Fruit fly (Drosophila melanogaster) whole organism, prepupa: ENCODE measurements around the gene mRpS11.

ENCODE experiments used
- Blimp-1 ChIP-seq: fragments of 200-800 bp; sonication (Bioruptor generic); optimal IDR thresholded peaks from 3 replicates; lab custom pipeline; 2017; ENCODE audit warnings: missing biosample characterization, missing genetic modification characterization, mild to moderate bottlenecking, moderate library complexity, missing genetic modification reagents
- CG10631 ChIP-seq: fragments of 200-800 bp; sonication (Bioruptor generic); optimal IDR thresholded peaks from 2 replicates; lab custom pipeline; 2016; ENCODE audit warnings: missing biosample characterization, missing genetic modification characterization
- CG10669 ChIP-seq: fragments of 200-800 bp; sonication (Bioruptor generic); optimal IDR thresholded peaks from 3 replicates; lab custom pipeline; 2018; ENCODE audit warnings: missing biosample characterization, mild to moderate bottlenecking, missing genetic modification characterization, moderate library complexity
- CG11762 ChIP-seq: fragments of 200-800 bp; sonication (Bioruptor generic); optimal IDR thresholded peaks from 3 replicates; lab custom pipeline; 2016; ENCODE audit warnings: missing biosample characterization, missing genetic modification characterization; ENCODE audit not compliant: insufficient read depth
- CG11902 ChIP-seq: fragments of 200-800 bp; sonication (Bioruptor generic); optimal IDR thresholded peaks from 3 replicates; lab custom pipeline; 2016; ENCODE audit warnings: missing biosample characterization, missing genetic modification characterization
- CG15336 ChIP-seq: fragments of 200-800 bp; sonication (Bioruptor generic); IDR thresholded peaks from 2 replicates; pipeline ENCODE4 v1.3.6; 2022; ENCODE audit warnings: missing biosample characterization, missing genetic modification characterization
- CG3032 ChIP-seq: fragments of 200-800 bp; optimal IDR thresholded peaks from 2 replicates; lab custom pipeline; 2019; ENCODE audit warnings: missing biosample characterization, mild to moderate bottlenecking, missing genetic modification characterization, moderate library complexity
- CG31627 ChIP-seq: fragments of 200-800 bp; sonication (Bioruptor generic); optimal IDR thresholded peaks from 3 replicates; lab custom pipeline; 2016; ENCODE audit warnings: missing biosample characterization, missing genetic modification characterization
- CG34406 ChIP-seq: fragments of 200-800 bp; sonication (Bioruptor generic); optimal IDR thresholded peaks from 3 replicates; lab custom pipeline; 2016; ENCODE audit warnings: missing biosample characterization, missing genetic modification characterization
- CG6163 ChIP-seq: fragments of 200-800 bp; sonication (Bioruptor generic); IDR thresholded peaks from 3 replicates; pipeline ENCODE4 v1.3.6; 2022; ENCODE audit warnings: missing biosample characterization, missing genetic modification characterization
- CG6276 ChIP-seq: fragments of 200-800 bp; sonication (Bioruptor generic); optimal IDR thresholded peaks from 2 replicates; lab custom pipeline; 2017; ENCODE audit warnings: missing biosample characterization, mild to moderate bottlenecking, missing genetic modification characterization
- CG6792 ChIP-seq: fragments of 200-800 bp; sonication (Bioruptor generic); optimal IDR thresholded peaks from 3 replicates; lab custom pipeline; 2016; ENCODE audit warnings: missing biosample characterization, missing genetic modification characterization
- CG6808 ChIP-seq: fragments of 200-800 bp; sonication (Bioruptor generic); optimal IDR thresholded peaks from 3 replicates; lab custom pipeline; 2017; ENCODE audit warnings: missing biosample characterization, missing genetic modification characterization, mild to moderate bottlenecking, moderate library complexity, missing genetic modification reagents
- CG6854 ChIP-seq: fragments of 200-800 bp; sonication (Bioruptor generic); optimal IDR thresholded peaks from 2 replicates; lab custom pipeline; 2017; ENCODE audit warnings: missing biosample characterization, mild to moderate bottlenecking, missing genetic modification characterization
- CG7368 ChIP-seq: fragments of 200-800 bp; sonication (Bioruptor generic); optimal IDR thresholded peaks from 3 replicates; lab custom pipeline; 2016; ENCODE audit warnings: missing biosample characterization, missing genetic modification characterization
- CG8119 ChIP-seq: fragments of 200-800 bp; sonication (Bioruptor generic); IDR thresholded peaks from 3 replicates; pipeline ENCODE4 v1.3.6; 2022; ENCODE audit warnings: missing biosample characterization, missing genetic modification characterization
- CG8319 ChIP-seq: fragments of 200-800 bp; sonication (Bioruptor generic); optimal IDR thresholded peaks from 3 replicates; lab custom pipeline; 2016; ENCODE audit warnings: missing biosample characterization, missing genetic modification characterization
- CG8632 ChIP-seq: fragments of 200-800 bp; sonication (Bioruptor generic); optimal IDR thresholded peaks from 3 replicates; lab custom pipeline; 2016; ENCODE audit warnings: missing biosample characterization, missing genetic modification characterization
- CG9139 ChIP-seq: fragments of 200-800 bp; sonication (Bioruptor generic); optimal IDR thresholded peaks from 3 replicates; lab custom pipeline; 2017; ENCODE audit warnings: missing biosample characterization, mild to moderate bottlenecking, missing genetic modification characterization
- Eip75B ChIP-seq: fragments of 200-800 bp; sonication (Bioruptor generic); optimal IDR thresholded peaks from 3 replicates; lab custom pipeline; 2016; ENCODE audit warnings: missing biosample characterization, missing genetic modification characterization
- Eip93F ChIP-seq: fragments of 200-800 bp; sonication (Bioruptor generic); optimal IDR thresholded peaks from 2 replicates; lab custom pipeline; 2016; ENCODE audit warnings: missing biosample characterization, mild to moderate bottlenecking, missing genetic modification characterization
- Ets21C ChIP-seq: fragments of 200-800 bp; sonication (Bioruptor generic); optimal IDR thresholded peaks from 3 replicates; lab custom pipeline; 2016; ENCODE audit warnings: missing biosample characterization, missing genetic modification characterization
- Ets96B ChIP-seq: fragments of 200-800 bp; optimal IDR thresholded peaks from 2 replicates; lab custom pipeline; 2019; ENCODE audit warnings: missing biosample characterization, mild to moderate bottlenecking, missing genetic modification characterization, moderate library complexity
- Gug ChIP-seq: fragments of 200-800 bp; sonication (Bioruptor generic); IDR thresholded peaks from 2 replicates; pipeline ENCODE4 v1.3.6; 2022; ENCODE audit warnings: missing biosample characterization, missing genetic modification characterization
- Hr38 ChIP-seq: sonication (Bioruptor generic); optimal IDR thresholded peaks from 2 replicates; lab custom pipeline; 2016; ENCODE audit warnings: missing biosample characterization, missing genetic modification characterization
- Hr39 ChIP-seq: fragments of 200-800 bp; sonication (Bioruptor generic); optimal IDR thresholded peaks from 2 replicates; lab custom pipeline; 2016; ENCODE audit warnings: missing biosample characterization, missing genetic modification characterization
- Lpt ChIP-seq: fragments of 200-800 bp; sonication (Bioruptor generic); optimal IDR thresholded peaks from 3 replicates; lab custom pipeline; 2016; ENCODE audit warnings: missing biosample characterization, missing genetic modification characterization
- Met ChIP-seq: fragments of 200-800 bp; sonication (Bioruptor generic); optimal IDR thresholded peaks from 3 replicates; lab custom pipeline; 2016; ENCODE audit warnings: missing biosample characterization, missing genetic modification characterization
- OdsH ChIP-seq: fragments of 200-800 bp; sonication (Bioruptor generic); optimal IDR thresholded peaks from 3 replicates; lab custom pipeline; 2016; ENCODE audit warnings: missing biosample characterization, missing genetic modification characterization
- Smox ChIP-seq: fragments of 200-800 bp; sonication (Bioruptor generic); optimal IDR thresholded peaks from 3 replicates; lab custom pipeline; 2016; ENCODE audit warnings: missing biosample characterization, missing genetic modification characterization
- Sox102F ChIP-seq: fragments of 200-800 bp; sonication (Bioruptor generic); optimal IDR thresholded peaks from 2 replicates; lab custom pipeline; 2016; ENCODE audit warnings: missing biosample characterization, mild to moderate bottlenecking, missing genetic modification characterization
- Sox14 ChIP-seq: fragments of 200-800 bp; sonication (Bioruptor generic); optimal IDR thresholded peaks from 3 replicates; lab custom pipeline; 2016; ENCODE audit warnings: missing biosample characterization, missing genetic modification characterization
- Sox15 ChIP-seq: fragments of 200-800 bp; sonication (Bioruptor generic); optimal IDR thresholded peaks from 3 replicates; lab custom pipeline; 2016; ENCODE audit warnings: missing biosample characterization, missing genetic modification characterization
- achi ChIP-seq: fragments of 200-800 bp; sonication (Bioruptor generic); optimal IDR thresholded peaks from 3 replicates; lab custom pipeline; 2016; ENCODE audit warnings: missing biosample characterization, missing genetic modification characterization
- dac ChIP-seq: fragments of 200-800 bp; sonication (Bioruptor generic); optimal IDR thresholded peaks from 2 replicates; lab custom pipeline; 2017; ENCODE audit warnings: missing biosample characterization, mild to moderate bottlenecking, missing genetic modification characterization
- eg ChIP-seq: fragments of 200-800 bp; sonication (Bioruptor generic); IDR thresholded peaks from 3 replicates; pipeline ENCODE4 v1.3.6; 2022; ENCODE audit warnings: missing biosample characterization, missing genetic modification characterization
- esn ChIP-seq: fragments of 200-800 bp; sonication (Bioruptor generic); optimal IDR thresholded peaks from 2 replicates; lab custom pipeline; 2016; ENCODE audit warnings: missing biosample characterization, mild to moderate bottlenecking, missing genetic modification characterization, moderate library complexity
- fd85E ChIP-seq: fragments of 200-800 bp; sonication (Bioruptor generic); optimal IDR thresholded peaks from 3 replicates; lab custom pipeline; 2016; ENCODE audit warnings: missing biosample characterization, missing genetic modification characterization
- fkh ChIP-seq: fragments of 200-800 bp; sonication (Bioruptor generic); optimal IDR thresholded peaks from 3 replicates; lab custom pipeline; 2017; ENCODE audit warnings: missing biosample characterization, mild to moderate bottlenecking, missing genetic modification characterization, moderate library complexity
- lz ChIP-seq: fragments of 200-800 bp; sonication (Bioruptor generic); optimal IDR thresholded peaks from 3 replicates; lab custom pipeline; 2016; ENCODE audit warnings: missing biosample characterization, missing genetic modification characterization
- net ChIP-seq: fragments of 200-800 bp; sonication (Bioruptor generic); optimal IDR thresholded peaks from 3 replicates; lab custom pipeline; 2016; ENCODE audit warnings: missing biosample characterization, missing genetic modification characterization
- pdm3 ChIP-seq: fragments of 200-800 bp; sonication (Bioruptor generic); optimal IDR thresholded peaks from 3 replicates; lab custom pipeline; 2016; ENCODE audit warnings: missing biosample characterization, missing genetic modification characterization
- spab ChIP-seq: fragments of 200-800 bp; sonication (Bioruptor generic); optimal IDR thresholded peaks from 2 replicates; lab custom pipeline; 2017; ENCODE audit warnings: missing biosample characterization, mild to moderate bottlenecking, missing genetic modification characterization, missing genetic modification reagents
- svp ChIP-seq: fragments of 200-800 bp; sonication (Bioruptor generic); peaks from one replicate; lab custom pipeline; 2016; ENCODE audit warnings: missing biosample characterization, missing genetic modification characterization
- topi ChIP-seq: fragments of 200-800 bp; sonication (Bioruptor generic); optimal IDR thresholded peaks from 3 replicates; lab custom pipeline; 2016; ENCODE audit warnings: missing biosample characterization, missing genetic modification characterization
- vri ChIP-seq: fragments of 200-800 bp; sonication (Bioruptor generic); optimal IDR thresholded peaks from 3 replicates; lab custom pipeline; 2016; ENCODE audit warnings: missing biosample characterization, mild to moderate bottlenecking, missing genetic modification characterization

Gene mRpS11

dm6 chr3R:17079859-17080255, 7.3 kb downstream of the mRpS11 start, which contains the start of the genes Keap1 and kuk (continued):
- TF ChIP-seq CG6276 (GFP tag; lab: Kevin White, UChicago) (no peak), Hr38 (GFP tag; lab: Kevin White, UChicago) (no peak), net (GFP tag; lab: Kevin White, UChicago) (no peak), achi (peak; percentile 17), Sox15 (GFP tag; lab: Kevin White, UChicago) (peak; percentile 17), Blimp-1 (no peak), CG11902 (GFP tag; lab: Kevin White, UChicago) (no peak), Met (GFP tag; lab: Kevin White, UChicago) (peak; percentile 71), CG31627 (GFP tag; lab: Kevin White, UChicago) (peak; percentile 65), Lpt (peak; percentile 23), lz (GFP tag; lab: Kevin White, UChicago) (peak; percentile 70), Sox102F (GFP tag; lab: Kevin White, UChicago) (peak; percentile 36), eg (GFP tag; lab: Robert Waterston, UW) (peak; percentile 72; the same call in 1 of the 3 replicates), Smox (GFP tag; lab: Kevin White, UChicago) (peak; percentile 66), CG8632 (no peak), CG8119 (GFP tag; lab: Robert Waterston, UW) (no peak), CG7368 (no peak), Hr39 (GFP tag; lab: Kevin White, UChicago) (peak; percentile 61), CG34406 (GFP tag; lab: Kevin White, UChicago) (peak; percentile 42)
- TF ChIP-seq, all 60 proteins: peak for 35

- TF ChIP-seq CG34406 (GFP tag; lab: Kevin White, UChicago) (peak; percentile 98), Eip75B (GFP tag; lab: Kevin White, UChicago) (peak; percentile 98), CG3032 (tag; lab: Kevin White, UChicago) (peak; percentile 98), CG10669 (GFP tag; lab: Kevin White, UChicago) (peak; percentile 97), dac (peak; percentile 94), pdm3 (peak; percentile 98), CG6276 (GFP tag; lab: Kevin White, UChicago) (peak; percentile 99), CG15336 (peak; percentile 98), Blimp-1 (peak; percentile 88), CG6163 (GFP tag; lab: Robert Waterston, UW) (peak; percentile 95), CG6808 (peak; percentile 98), Ets21C (GFP tag; lab: Kevin White, UChicago) (peak; percentile 91), CG6854 (GFP tag; lab: Kevin White, UChicago) (peak; percentile 91), CG9139 (GFP tag; lab: Kevin White, UChicago) (peak; percentile 94), Sox14 (peak; percentile 97), Gug (GFP tag; lab: Robert Waterston, UW) (peak; percentile 94), CG11762 (peak; percentile 99), Hr38 (GFP tag; lab: Kevin White, UChicago) (peak; percentile 48), CG8319 (peak; percentile 96), topi (GFP tag; lab: Kevin White, UChicago) (peak; percentile 98), CG10631 (GFP tag; lab: Kevin White, UChicago) (peak; percentile 97), Eip93F (peak; percentile 93), CG8119 (GFP tag; lab: Robert Waterston, UW) (peak; percentile 99), net (GFP tag; lab: Kevin White, UChicago) (peak; percentile 97), lz (GFP tag; lab: Kevin White, UChicago) (peak; percentile 97), OdsH (GFP tag; lab: Kevin White, UChicago) (peak; percentile 98), esn (GFP tag; lab: Kevin White, UChicago) (peak; percentile 98), CG6792 (GFP tag; lab: Kevin White, UChicago) (peak; percentile 97), fkh (GFP tag; lab: Kevin White, UChicago) (peak; percentile 67), CG11902 (GFP tag; lab: Kevin White, UChicago) (peak; percentile 91), svp (GFP tag; lab: Kevin White, UChicago) (peak; percentile 99), Sox15 (GFP tag; lab: Kevin White, UChicago) (peak; percentile 94), CG8632 (peak; percentile 98), Smox (GFP tag; lab: Kevin White, UChicago) (peak; percentile 97), CG31627 (GFP tag; lab: Kevin White, UChicago) (peak; percentile 96), Lpt (peak; percentile 98), Ets96B (tag; lab: Kevin White, UChicago) (peak; percentile 98), fd85E (peak; percentile 94), vri (GFP tag; lab: Kevin White, UChicago) (peak; percentile 88), CG7368 (peak; percentile 95), achi (peak; percentile 98), Met (GFP tag; lab: Kevin White, UChicago) (peak; percentile 98), spab (peak; percentile 98)
These were observed 8.3 kb downstream of the mRpS11 start for dm6 chr3R:17080666-17081358.
